Worm (Caenorhabditis elegans): ENCODE measurements around the gene tsp-8.
A peak's percentile ranks its signal among the peaks of the same experiment; 100 is the strongest.

tsp-8 gene

ce11 chrX:14695892-14696291 is 33.4 kb downstream of the tsp-8 start:
- peak; percentile 42 for TF ChIP-seq lin-14 (GFP tag; optimal IDR thresholded peaks at IDR 0.05)
- TF ChIP-seq sox-4 (tag; optimal IDR thresholded peaks at IDR 0.05), result no peak

DNA sequence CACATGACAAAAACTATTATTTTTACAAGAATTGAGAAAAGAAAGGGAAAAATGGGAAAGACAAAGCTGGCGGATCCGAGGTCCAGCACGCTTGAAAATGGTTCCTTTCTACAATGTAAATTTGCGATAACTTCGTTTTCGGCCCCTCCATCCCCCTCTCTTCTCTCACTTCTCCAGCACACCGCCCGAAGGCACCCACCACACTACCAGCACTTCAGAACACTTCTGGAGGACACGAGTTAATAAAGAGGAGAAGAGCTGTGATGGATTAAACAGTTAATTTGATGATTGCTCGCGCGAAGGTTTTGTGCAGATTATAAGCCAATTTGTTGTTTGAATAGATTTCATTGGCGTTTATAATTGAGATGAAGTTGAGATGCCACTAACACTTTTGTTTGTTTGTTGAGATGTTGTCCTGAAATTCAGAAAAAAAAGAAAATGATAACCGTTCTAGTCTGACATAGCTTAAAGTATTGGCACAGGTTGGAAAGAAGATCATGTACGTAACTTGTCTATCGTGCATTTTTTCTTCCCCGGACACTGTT is 34.6 kb downstream of the tsp-8 start:
- TF ChIP-seq lin-14 (GFP tag; optimal IDR thresholded peaks at IDR 0.05) (peak; percentile 1), lin-39 (tag; optimal IDR thresholded peaks at IDR 0.05) (no peak)

DNA sequence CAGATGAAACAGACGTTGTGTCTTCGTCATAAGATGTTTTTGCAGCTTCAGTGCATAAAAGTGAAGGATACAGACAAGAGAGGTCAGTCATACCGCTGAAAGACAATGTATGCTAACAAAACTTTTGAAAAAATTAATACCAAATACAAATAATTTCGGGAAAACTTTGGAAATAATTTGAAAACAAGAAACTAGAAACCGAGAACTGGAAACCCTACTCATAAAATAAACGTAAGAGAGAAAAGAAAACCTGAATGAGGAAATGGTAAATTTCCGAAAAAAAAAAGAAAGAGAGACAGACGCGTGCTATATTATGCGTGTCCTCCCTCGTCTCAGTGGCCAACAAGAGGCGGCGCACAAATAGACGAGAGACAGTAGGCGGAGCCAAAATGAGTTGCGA is 36.4 kb downstream of the tsp-8 start, which contains the start of gene sox-3:
TSS of gene sox-3 (minus strand) at position 101 of the 400 bp plus-strand sequence.
- no peak for TF ChIP-seq lin-15B (tag; optimal IDR thresholded peaks at IDR 0.05)
- no peak for TF ChIP-seq egl-27 (tag; optimal IDR thresholded peaks at IDR 0.05)
- TF ChIP-seq lir-3 (tag; optimal IDR thresholded peaks at IDR 0.05; ENCODE audit: poor library complexity), result no peak
- TF ChIP-seq alr-1 (tag; optimal IDR thresholded peaks at IDR 0.05; ENCODE audit: borderline replicate concordance), result no peak

DNA sequence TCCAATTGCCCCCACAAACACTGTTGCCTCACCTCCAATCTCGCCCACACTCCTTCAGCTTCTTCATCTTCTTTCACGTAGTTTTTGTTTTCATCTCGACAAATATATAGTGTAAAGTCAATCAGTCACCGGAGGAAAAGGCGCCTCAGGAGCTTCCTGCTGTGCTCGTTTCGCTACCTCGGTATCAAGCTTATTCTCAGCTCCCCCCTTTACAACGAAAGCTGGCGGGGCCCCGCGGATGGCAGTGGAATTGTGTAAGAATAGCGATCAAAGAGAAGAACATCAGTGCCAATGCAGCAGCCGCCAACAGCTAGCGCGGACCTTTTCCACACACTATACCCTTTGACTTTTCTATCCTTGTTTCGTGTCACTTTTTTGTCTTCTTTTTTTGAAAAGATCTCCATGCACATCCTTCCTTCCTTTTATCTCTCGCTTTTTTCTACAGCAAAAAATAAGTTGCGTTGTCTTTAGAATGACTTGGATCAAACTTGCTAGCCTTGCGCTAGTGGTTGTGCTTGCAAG is 44.8 kb downstream of the tsp-8 start, which contains the start of gene csq-1:
TSS of gene csq-1 (plus strand) at position 472 of the 522 bp plus-strand sequence.
- TF ChIP-seq nhr-71 (tag; optimal IDR thresholded peaks at IDR 0.05) (peak; percentile 45), snu-23 (GFP tag; optimal IDR thresholded peaks at IDR 0.05) (peak; percentile 22), pag-3 (tag; optimal IDR thresholded peaks at IDR 0.05; ENCODE audit: borderline replicate concordance, insufficient read depth) (peak; percentile 89), fkh-10 (GFP tag; optimal IDR thresholded peaks at IDR 0.05) (peak; percentile 31), tbx-2 (tag; optimal IDR thresholded peaks at IDR 0.05) (no peak), lin-14 (GFP tag; optimal IDR thresholded peaks at IDR 0.05) (peak; percentile 82), nhr-19 (GFP tag; conservative IDR thresholded peaks at IDR 0.05) (peak; percentile 30), rnt-1 (tag; optimal IDR thresholded peaks at IDR 0.05) (peak; percentile 59), unc-98 (GFP tag; IDR thresholded peaks at IDR 0.05) (no peak), efl-1 (optimal IDR thresholded peaks at IDR 0.05) (no peak), efl-1 (GFP tag; optimal IDR thresholded peaks at IDR 0.05 in 1 of 2) (peak in 1 of 2 experiments; percentile 86), fkh-4 (tag; optimal IDR thresholded peaks at IDR 0.05; ENCODE audit: borderline replicate concordance) (no peak)

ce11 chrX:14680474-14680873 is 48.8 kb downstream of the tsp-8 start:
- no peak for TF ChIP-seq pax-3 (tag; optimal IDR thresholded peaks at IDR 0.05)
- no peak for TF ChIP-seq efl-1 (optimal IDR thresholded peaks at IDR 0.05)
- TF ChIP-seq efl-1 (GFP tag; optimal IDR thresholded peaks at IDR 0.05 in 1 of 2), result peak in 1 of 2 experiments; percentile 6
- no peak for TF ChIP-seq unc-62 (GFP tag; optimal IDR thresholded peaks at IDR 0.05)
- no peak for TF ChIP-seq alr-1 (tag; optimal IDR thresholded peaks at IDR 0.05; ENCODE audit: borderline replicate concordance)
- TF ChIP-seq fos-1 (tag; optimal IDR thresholded peaks at IDR 0.05), result no peak
- TF ChIP-seq jun-1 (tag; optimal IDR thresholded peaks at IDR 0.05), result no peak
- TF ChIP-seq ztf-11 (tag; optimal IDR thresholded peaks at IDR 0.05), result no peak
- no peak for TF ChIP-seq sox-4 (tag; optimal IDR thresholded peaks at IDR 0.05)
- no peak for TF ChIP-seq egl-13 (tag; optimal IDR thresholded peaks at IDR 0.05)
- no peak for TF ChIP-seq nhr-12 (tag; optimal IDR thresholded peaks at IDR 0.05)
- TF ChIP-seq rnt-1 (tag; optimal IDR thresholded peaks at IDR 0.05), result peak; percentile 10
- TF ChIP-seq tlp-1 (tag; optimal IDR thresholded peaks at IDR 0.05), result no peak
- TF ChIP-seq snpc-4 (tag; optimal IDR thresholded peaks at IDR 0.05), result peak; percentile 84
- no peak for TF ChIP-seq ceh-8 (GFP tag; optimal IDR thresholded peaks at IDR 0.05)

- no peak for TF ChIP-seq unc-130 (tag; optimal IDR thresholded peaks at IDR 0.05)
- no peak for TF ChIP-seq egl-13 (tag; optimal IDR thresholded peaks at IDR 0.05)
- TF ChIP-seq aha-1 (tag; optimal IDR thresholded peaks at IDR 0.05), result no peak
- no peak for TF ChIP-seq swsn-7 (tag; optimal IDR thresholded peaks at IDR 0.05)
- TF ChIP-seq zip-4 (GFP tag; optimal IDR thresholded peaks at IDR 0.05), result no peak
- TF ChIP-seq ets-5 (GFP tag; IDR thresholded peaks at IDR 0.05), result no peak
- TF ChIP-seq C16A3.4 (tag; optimal IDR thresholded peaks at IDR 0.05), result no peak
- TF ChIP-seq mef-2 (tag; optimal IDR thresholded peaks at IDR 0.05), result no peak
- no peak for TF ChIP-seq blmp-1 (tag; optimal IDR thresholded peaks at IDR 0.05)
- no peak for TF ChIP-seq irx-1 (tag; optimal IDR thresholded peaks at IDR 0.05)
- TF ChIP-seq lin-14 (GFP tag; optimal IDR thresholded peaks at IDR 0.05), result no peak
- no peak for TF ChIP-seq ztf-4 (tag; optimal IDR thresholded peaks at IDR 0.05)
- TF ChIP-seq nhr-84 (tag; optimal IDR thresholded peaks at IDR 0.05), result no peak
- TF ChIP-seq alr-1 (tag; optimal IDR thresholded peaks at IDR 0.05; ENCODE audit: borderline replicate concordance), result no peak
- no peak for TF ChIP-seq ceh-82 (tag; optimal IDR thresholded peaks at IDR 0.05)
Measured at ce11 chrX:14678983-14679382, 50.3 kb downstream of the tsp-8 start.
